Fruit fly (Drosophila melanogaster): ENCODE data around the gene CG32982.

DNA sequence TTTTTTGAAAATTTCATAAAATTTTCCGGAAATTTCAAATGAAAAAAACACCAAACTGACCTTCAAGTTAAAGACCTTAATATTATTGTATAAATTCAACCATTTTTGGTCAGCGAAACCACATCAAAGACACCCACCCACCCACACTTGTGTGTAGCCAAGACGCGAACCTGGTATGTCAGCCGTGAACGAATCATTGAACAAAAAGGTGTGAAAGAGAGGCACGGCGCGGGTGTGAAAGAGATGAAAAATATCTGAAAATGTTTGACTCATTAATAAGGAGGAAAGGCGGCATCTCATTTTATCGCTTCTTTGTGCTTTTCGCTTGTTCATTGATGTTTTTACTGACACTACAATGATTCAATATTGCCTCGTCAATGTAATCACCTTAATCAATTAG, 32.8 kb downstream of the CG32982 start:
- TF ChIP-seq EcR (GFP tag; optimal IDR thresholded peaks at IDR 0.05) (no peak), Pif1A (GFP tag; optimal IDR thresholded peaks at IDR 0.05) (no peak), gl (tag; optimal IDR thresholded peaks at IDR 0.05) (no peak), CG14655 (GFP tag; optimal IDR thresholded peaks at IDR 0.05) (no peak)
